Worm (Caenorhabditis elegans) whole organism, L2 larva: Measurements from ENCODE around the gene H25K10.1.

Experiments used
- C34F6.9 ChIP-seq: fragments of 150-350 bp; optimal IDR thresholded peaks from 2 replicates; lab custom pipeline; 2014; ENCODE audit warnings: missing biosample characterization, missing genetic modification characterization
- F13H6.1 ChIP-seq: sonication (generic microtip); optimal IDR thresholded peaks from 2 replicates; lab custom pipeline; 2016; ENCODE audit warnings: missing genetic modification characterization, missing compliant biosample characterization
- R02D3.7 ChIP-seq: fragments of 150-350 bp; optimal IDR thresholded peaks from 2 replicates; lab custom pipeline; 2014; ENCODE audit warnings: missing biosample characterization, missing genetic modification characterization
- Y55F3AM.14 ChIP-seq: fragments of 200-800 bp; sonication (Bioruptor generic); optimal IDR thresholded peaks from 2 replicates; lab custom pipeline; 2018; ENCODE audit warnings: mild to moderate bottlenecking, missing genetic modification characterization, missing compliant biosample characterization
- alr-1 ChIP-seq: fragments of 150-350 bp; optimal IDR thresholded peaks from 2 replicates; lab custom pipeline; 2014; ENCODE audit warnings: missing biosample characterization, missing genetic modification characterization
- aly-2 ChIP-seq: fragments of 150-350 bp; optimal IDR thresholded peaks from 2 replicates; lab custom pipeline; 2014; ENCODE audit warnings: missing biosample characterization, missing genetic modification characterization
- ceh-16 ChIP-seq: fragments of 150-350 bp; optimal IDR thresholded peaks from 2 replicates; lab custom pipeline; 2014; ENCODE audit warnings: missing biosample characterization, missing genetic modification characterization
- crh-2 ChIP-seq: sonication (generic microtip); optimal IDR thresholded peaks from 2 replicates; lab custom pipeline; 2017; ENCODE audit warnings: missing biosample characterization, missing genetic modification characterization
- elt-1 ChIP-seq: fragments of 150-350 bp; optimal IDR thresholded peaks from 2 replicates; lab custom pipeline; 2014; ENCODE audit warnings: missing biosample characterization, missing genetic modification characterization
- elt-3 ChIP-seq: sonication (generic microtip); optimal IDR thresholded peaks from 2 replicates; lab custom pipeline; 2017; ENCODE audit warnings: missing biosample characterization, missing genetic modification characterization
- fos-1 ChIP-seq: fragments of 150-350 bp; optimal IDR thresholded peaks from 2 replicates; lab custom pipeline; 2014; ENCODE audit warnings: missing biosample characterization, missing genetic modification characterization
- gmeb-1 ChIP-seq: fragments of 150-350 bp; optimal IDR thresholded peaks from 2 replicates; lab custom pipeline; 2014; ENCODE audit warnings: missing biosample characterization, missing genetic modification characterization
- lin-11 ChIP-seq: fragments of 150-350 bp; sonication (generic microtip); optimal IDR thresholded peaks from 2 replicates; lab custom pipeline; 2014; ENCODE audit warnings: missing biosample characterization, missing genetic modification characterization, inconsistent platforms, mixed read lengths
- lin-13 ChIP-seq: fragments of 150-350 bp; optimal IDR thresholded peaks from 2 replicates; lab custom pipeline; 2014; ENCODE audit warnings: missing biosample characterization, missing genetic modification reagents, missing genetic modification characterization
- lin-39 ChIP-seq: fragments of 150-350 bp; optimal IDR thresholded peaks from 2 replicates; lab custom pipeline; 2014; ENCODE audit warnings: missing biosample characterization, missing genetic modification reagents, missing genetic modification characterization
- lsy-2 ChIP-seq, 2 experiments: fragments of 150-350 bp in 1 of 2; sonication (generic microtip) in 1 of 2; optimal IDR thresholded peaks; 2 replicates each; lab custom pipeline; 2014 to 2017; ENCODE audit warnings: missing biosample characterization in 2 of 2, missing genetic modification characterization in 2 of 2
- mab-5 ChIP-seq: fragments of 150-350 bp; optimal IDR thresholded peaks from 2 replicates; lab custom pipeline; 2014; ENCODE audit warnings: missing biosample characterization, missing genetic modification characterization
- mbf-1 ChIP-seq: sonication (generic microtip); optimal IDR thresholded peaks from 2 replicates; lab custom pipeline; 2017; ENCODE audit warnings: missing biosample characterization, missing genetic modification characterization
- mdl-1 ChIP-seq, 2 experiments: fragments of 150-350 bp in 1 of 2; sonication (generic microtip) in 1 of 2; optimal IDR thresholded peaks; 2 replicates each; lab custom pipeline; 2017; ENCODE audit warnings: missing biosample characterization in 2 of 2, missing genetic modification characterization in 2 of 2
- nhr-10 ChIP-seq: sonication (generic microtip); optimal IDR thresholded peaks from 2 replicates; lab custom pipeline; 2017; ENCODE audit warnings: missing biosample characterization, missing genetic modification characterization
- nhr-11 ChIP-seq: fragments of 150-350 bp; optimal IDR thresholded peaks from 2 replicates; lab custom pipeline; 2014; ENCODE audit warnings: missing biosample characterization, missing genetic modification characterization
- nhr-12 ChIP-seq: fragments of 150-350 bp; optimal IDR thresholded peaks from 2 replicates; lab custom pipeline; 2014; ENCODE audit warnings: missing biosample characterization, missing genetic modification characterization
- nhr-129 ChIP-seq: fragments of 150-350 bp; optimal IDR thresholded peaks from 2 replicates; lab custom pipeline; 2014; ENCODE audit warnings: missing biosample characterization, missing genetic modification characterization
- nhr-21 ChIP-seq: fragments of 150-350 bp; optimal IDR thresholded peaks from 2 replicates; lab custom pipeline; 2014; ENCODE audit warnings: missing biosample characterization, missing genetic modification characterization
- nhr-23 ChIP-seq: fragments of 150-350 bp; optimal IDR thresholded peaks from 2 replicates; lab custom pipeline; 2014; ENCODE audit warnings: missing biosample characterization, missing genetic modification reagents, missing genetic modification characterization
- nhr-237 ChIP-seq: fragments of 150-350 bp; optimal IDR thresholded peaks from 2 replicates; lab custom pipeline; 2014; ENCODE audit warnings: missing biosample characterization, missing genetic modification characterization
- nhr-25 ChIP-seq: fragments of 150-350 bp; sonication (generic microtip); optimal IDR thresholded peaks from 3 replicates; lab custom pipeline; 2014; ENCODE audit warnings: missing biosample characterization, missing genetic modification characterization
- nhr-6 ChIP-seq: fragments of 150-350 bp; optimal IDR thresholded peaks from 2 replicates; lab custom pipeline; 2014; ENCODE audit warnings: missing biosample characterization, missing genetic modification characterization
- nhr-77 ChIP-seq: fragments of 150-350 bp; optimal IDR thresholded peaks from 2 replicates; lab custom pipeline; 2014; ENCODE audit warnings: missing biosample characterization, missing genetic modification characterization
- peb-1 ChIP-seq: fragments of 150-350 bp; optimal IDR thresholded peaks from 2 replicates; lab custom pipeline; 2014; ENCODE audit warnings: missing biosample characterization, missing genetic modification characterization
- sem-4 ChIP-seq: fragments of 150-350 bp; optimal IDR thresholded peaks from 2 replicates; lab custom pipeline; 2014; ENCODE audit warnings: missing biosample characterization, missing genetic modification reagents, missing genetic modification characterization
- skn-1 ChIP-seq: sonication (generic microtip); optimal IDR thresholded peaks from 2 replicates; lab custom pipeline; 2017; ENCODE audit warnings: missing biosample characterization, missing genetic modification characterization
- sma-3 ChIP-seq: sonication (generic microtip); optimal IDR thresholded peaks from 2 replicates; lab custom pipeline; 2016; ENCODE audit warnings: missing genetic modification reagents, missing genetic modification characterization, missing compliant biosample characterization
- sma-9 ChIP-seq, 2 experiments: fragments of 150-350 bp in 1 of 2; sonication (generic microtip) in 1 of 2; optimal IDR thresholded peaks; 2 replicates each; lab custom pipeline; 2014 to 2016; ENCODE audit warnings: missing genetic modification characterization in 2 of 2, mild to moderate bottlenecking in 1 of 2, missing biosample characterization in 1 of 2, missing compliant biosample characterization in 1 of 2, missing genetic modification reagents in 1 of 2, moderate library complexity in 1 of 2
- snpc-4 ChIP-seq: fragments of 150-350 bp; optimal IDR thresholded peaks from 2 replicates; lab custom pipeline; 2014; ENCODE audit warnings: missing biosample characterization, missing genetic modification characterization
- unc-39 ChIP-seq: fragments of 150-350 bp; optimal IDR thresholded peaks from 2 replicates; lab custom pipeline; 2014; ENCODE audit warnings: missing biosample characterization, missing genetic modification characterization
- unc-55 ChIP-seq: fragments of 150-350 bp; sonication (generic microtip); optimal IDR thresholded peaks from 3 replicates; lab custom pipeline; 2014; ENCODE audit warnings: missing biosample characterization, missing genetic modification reagents, missing genetic modification characterization
- unc-62 ChIP-seq: fragments of 150-350 bp; optimal IDR thresholded peaks from 2 replicates; lab custom pipeline; 2014; ENCODE audit warnings: missing biosample characterization, missing genetic modification reagents, missing genetic modification characterization
- ztf-1 ChIP-seq: fragments of 200-800 bp; sonication (Bioruptor generic); conservative IDR thresholded peaks from 2 replicates; pipeline ENCODE4 v1.3.6; 2022; ENCODE audit warnings: missing genetic modification characterization, missing compliant biosample characterization
- ztf-11 ChIP-seq: sonication (generic microtip); optimal IDR thresholded peaks from 2 replicates; lab custom pipeline; 2017; ENCODE audit warnings: missing biosample characterization, missing genetic modification characterization
- ztf-4 ChIP-seq: fragments of 150-350 bp; optimal IDR thresholded peaks from 2 replicates; lab custom pipeline; 2014; ENCODE audit warnings: missing biosample characterization, missing genetic modification characterization

H25K10.1 gene

DNA sequence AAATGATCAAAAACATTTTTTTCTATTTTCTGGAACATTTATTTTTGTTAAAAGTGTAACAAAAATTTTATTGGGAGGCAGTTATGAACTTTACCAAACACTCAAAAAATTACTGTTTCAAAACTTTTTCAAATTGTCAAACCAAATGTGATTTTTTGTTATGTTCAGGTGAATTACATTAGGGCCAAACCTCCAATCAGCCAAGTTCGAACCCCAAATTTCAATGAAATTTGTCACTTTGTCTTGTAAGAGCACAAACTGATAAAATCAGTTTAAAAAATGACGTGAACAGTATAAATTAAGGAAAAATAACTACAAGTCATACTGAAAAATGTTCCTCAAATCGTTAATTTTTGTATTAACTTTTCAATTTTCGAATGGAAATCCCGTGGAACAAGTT lies at the start of gene H25K10.1:
H25K10.1 (plus strand) TSS at position 301 of the 400 bp plus-strand sequence.
- TF ChIP-seq ceh-16 (no peak), ztf-4 (tag; lab: Kevin White, UChicago) (no peak), mdl-1 (tag; optimal IDR thresholded peaks at IDR 0.05; lab: Kevin White, UChicago) (no peak), unc-39 (no peak), ztf-11 (tag; lab: Kevin White, UChicago) (no peak), nhr-23 (tag; lab: Kevin White, UChicago) (no peak), snpc-4 (tag; lab: Kevin White, UChicago) (no peak), C34F6.9 (tag; lab: Kevin White, UChicago) (no peak)

DNA sequence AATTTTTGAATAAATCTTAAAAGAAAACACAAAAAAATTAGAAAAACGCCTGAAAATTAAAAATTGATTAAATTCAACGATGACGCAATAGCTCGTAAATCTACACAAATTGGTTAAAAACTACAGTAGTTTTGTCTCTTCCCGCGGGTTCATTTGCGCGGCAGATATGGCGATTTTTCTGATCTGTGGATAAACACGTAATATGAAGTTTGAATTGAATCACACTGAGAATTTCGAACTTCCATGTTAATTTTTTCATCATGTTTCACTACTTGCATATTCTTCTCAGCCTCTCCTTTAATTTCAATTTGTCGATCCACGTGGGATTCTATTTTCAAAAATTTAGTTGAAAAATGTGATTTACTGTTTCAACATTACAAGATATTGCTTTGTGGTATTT lies 34.8 kb upstream of the H25K10.1 start:
- TF ChIP-seq lsy-2 (tag; optimal IDR thresholded peaks at IDR 0.05; lab: Kevin White, UChicago) (peak in 1 of 2 experiments; percentile 17), ztf-4 (tag; lab: Kevin White, UChicago) (peak; percentile 9), nhr-21 (tag; lab: Kevin White, UChicago) (peak; percentile 57), gmeb-1 (tag; lab: Kevin White, UChicago) (peak; percentile 13), sma-3 (peak; percentile 16)

DNA sequence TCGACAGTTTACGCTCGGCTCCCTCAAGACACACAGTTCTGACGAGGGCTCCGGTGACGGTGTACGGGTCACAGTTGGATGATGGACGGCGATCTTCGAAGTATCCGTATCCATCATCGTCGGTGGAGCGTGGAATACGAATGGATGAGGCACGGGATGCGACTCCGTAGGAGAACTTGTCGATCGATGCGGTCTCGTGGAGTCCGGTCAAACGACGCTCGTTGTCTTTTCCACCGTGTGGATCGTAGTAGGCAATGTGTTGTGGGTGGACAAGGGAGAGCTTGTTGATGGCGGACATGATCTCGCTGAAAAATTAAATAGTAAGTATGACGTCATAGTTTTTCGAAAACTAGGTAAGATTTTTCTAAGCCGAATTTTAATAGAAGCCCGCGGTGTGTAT lies 34.2 kb upstream of the H25K10.1 start:
- no peak for TF ChIP-seq snpc-4 (tag; lab: Kevin White, UChicago)
- TF ChIP-seq mbf-1 (tag; lab: Kevin White, UChicago) = no peak
- peak; percentile 34 for TF ChIP-seq sma-3
- peak; percentile 2 for TF ChIP-seq nhr-129 (tag; lab: Kevin White, UChicago)

DNA sequence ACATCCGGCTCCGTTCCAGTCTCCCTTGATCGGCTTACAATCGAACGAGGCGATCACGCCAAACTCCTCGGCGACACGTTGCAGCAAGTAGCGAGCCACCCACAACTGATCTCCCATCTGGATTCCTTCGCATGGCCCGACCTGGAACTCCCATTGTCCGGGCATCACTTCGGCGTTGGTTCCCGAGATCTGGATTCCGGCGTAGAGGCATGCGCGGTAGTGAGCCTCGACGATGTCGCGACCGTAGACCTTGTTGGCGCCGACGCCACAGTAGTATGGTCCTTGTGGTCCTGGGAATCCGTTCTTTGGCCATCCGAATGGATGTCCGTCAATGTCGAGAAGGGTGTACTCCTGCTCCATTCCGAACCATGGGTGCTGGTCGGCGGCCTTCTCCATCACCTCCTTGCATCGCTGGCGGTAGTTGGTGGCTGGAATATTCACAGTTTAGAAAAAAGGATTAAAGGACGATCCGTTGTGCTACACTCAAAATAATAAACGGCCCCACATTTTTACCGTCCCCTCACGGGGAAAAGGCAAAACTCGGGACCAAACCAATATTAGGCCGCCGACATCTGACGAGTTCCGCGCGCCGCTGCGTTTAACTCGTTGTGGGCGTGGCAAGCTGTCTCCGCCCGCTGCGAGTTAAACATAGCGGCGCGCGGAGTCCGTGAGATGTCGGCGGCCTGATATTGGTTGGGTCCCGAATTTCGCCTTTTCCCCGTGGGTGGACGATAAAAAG lies 33.3 kb upstream of the H25K10.1 start:
- no peak for TF ChIP-seq aly-2 (tag; lab: Kevin White, UChicago)
- no peak for TF ChIP-seq Y55F3AM.14 (GFP tag; lab: Kevin White, UChicago)
- TF ChIP-seq elt-3 (tag; lab: Kevin White, UChicago) = no peak
- no peak for TF ChIP-seq nhr-77 (tag; lab: Kevin White, UChicago)
- TF ChIP-seq sma-9 (GFP tag; optimal IDR thresholded peaks at IDR 0.05; lab: Kevin White, UChicago) = no peak
- no peak for TF ChIP-seq sma-9 (tag; optimal IDR thresholded peaks at IDR 0.05; lab: Kevin White, UChicago)
- no peak for TF ChIP-seq lin-13 (GFP tag; lab: Kevin White, UChicago)
- TF ChIP-seq gmeb-1 (tag; lab: Kevin White, UChicago) = no peak
- no peak for TF ChIP-seq lin-11 (tag; lab: Kevin White, UChicago)
- TF ChIP-seq nhr-21 (tag; lab: Kevin White, UChicago) = no peak
- no peak for TF ChIP-seq ztf-1 (GFP tag; lab: Robert Waterston, UW)
- TF ChIP-seq peb-1 (tag; lab: Kevin White, UChicago) = no peak
- no peak for TF ChIP-seq nhr-11 (tag; lab: Kevin White, UChicago)
- no peak for TF ChIP-seq unc-55 (GFP tag; lab: Kevin White, UChicago)
- no peak for TF ChIP-seq crh-2 (tag; lab: Kevin White, UChicago)
- TF ChIP-seq sma-3 = no peak
- TF ChIP-seq nhr-12 (tag; lab: Kevin White, UChicago) = no peak

DNA sequence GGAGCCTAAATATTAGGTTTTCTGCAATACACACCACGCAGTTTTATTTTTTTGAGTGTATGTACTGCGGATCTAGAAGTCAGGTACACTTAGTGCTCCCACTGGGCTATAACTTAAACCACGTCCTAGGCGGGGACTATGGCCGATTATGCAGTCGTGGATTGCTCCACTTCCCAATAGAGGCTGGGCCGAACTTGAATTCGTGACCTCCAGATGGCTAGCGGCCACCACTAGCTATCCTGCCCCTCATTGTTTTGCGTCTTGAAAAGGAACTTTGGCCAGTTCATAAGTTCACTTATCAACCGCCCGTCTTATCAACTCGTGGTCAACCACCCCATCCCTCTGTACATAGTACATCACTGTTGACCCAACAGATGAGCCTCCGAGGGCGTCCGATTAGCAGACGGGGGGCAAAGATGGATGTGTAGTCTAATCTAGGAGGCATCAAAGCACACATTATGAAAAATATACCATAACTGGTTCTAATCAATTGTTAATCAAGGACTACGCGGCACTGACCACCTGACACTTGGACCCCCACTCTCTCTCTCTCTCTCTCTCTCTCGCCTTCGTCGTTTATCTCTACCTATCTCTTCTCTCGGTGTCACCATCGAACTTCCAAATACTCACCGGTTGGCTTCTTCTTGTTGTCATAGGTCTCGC lies 32.6 kb upstream of the H25K10.1 start:
- TF ChIP-seq lin-11 (tag; lab: Kevin White, UChicago) (no peak), lin-39 (no peak), skn-1 (tag; lab: Kevin White, UChicago) (no peak), lin-13 (GFP tag; lab: Kevin White, UChicago) (no peak), nhr-10 (tag; lab: Kevin White, UChicago) (no peak), alr-1 (no peak), ztf-1 (GFP tag; lab: Robert Waterston, UW) (no peak), sma-9 (GFP tag; optimal IDR thresholded peaks at IDR 0.05; lab: Kevin White, UChicago) (peak; percentile 63), sma-9 (tag; optimal IDR thresholded peaks at IDR 0.05; lab: Kevin White, UChicago) (no peak), nhr-25 (peak; percentile 41), nhr-77 (tag; lab: Kevin White, UChicago) (no peak), nhr-23 (tag; lab: Kevin White, UChicago) (no peak), nhr-12 (tag; lab: Kevin White, UChicago) (no peak), nhr-6 (tag; lab: Kevin White, UChicago) (no peak), mbf-1 (tag; lab: Kevin White, UChicago) (no peak), unc-55 (GFP tag; lab: Kevin White, UChicago) (no peak), sem-4 (tag; lab: Kevin White, UChicago) (no peak), aly-2 (tag; lab: Kevin White, UChicago) (no peak), unc-62 (GFP tag; lab: Kevin White, UChicago) (no peak), sma-3 (peak; percentile 50), elt-1 (tag; lab: Kevin White, UChicago) (no peak), nhr-11 (tag; lab: Kevin White, UChicago) (no peak), mab-5 (tag; lab: Kevin White, UChicago) (no peak), nhr-237 (tag; lab: Kevin White, UChicago) (no peak), peb-1 (tag; lab: Kevin White, UChicago) (no peak), fos-1 (no peak), R02D3.7 (tag; lab: Kevin White, UChicago) (no peak), unc-39 (no peak), F13H6.1 (tag; lab: Kevin White, UChicago) (peak; percentile 45)
